Fruit fly (Drosophila melanogaster): Measurements from ENCODE around the gene CG33110.

CG33110 gene

dm6 chr3R:22582981-22583380 is 13.0 kb downstream of the CG33110 start, which contains the start of gene Dph5:
Dph5 (minus strand) TSS chr3R:22583225.
- TF ChIP-seq Dfd (GFP tag; optimal IDR thresholded peaks at IDR 0.05) (no peak), rgr (GFP tag; optimal IDR thresholded peaks at IDR 0.05) (no peak), Hr83 (GFP tag; optimal IDR thresholded peaks at IDR 0.05; ENCODE audit: poor library complexity, severe bottlenecking) (no peak), dsf (GFP tag; optimal IDR thresholded peaks at IDR 0.05; ENCODE audit: borderline replicate concordance) (no peak), fru (GFP tag; optimal IDR thresholded peaks at IDR 0.05) (no peak), Vsx2 (GFP tag; optimal IDR thresholded peaks at IDR 0.05; ENCODE audit: partially characterized antibody) (no peak), dl (GFP tag; optimal IDR thresholded peaks at IDR 0.05; ENCODE audit: insufficient read depth in 1 of 2, partially characterized antibody in 2 of 2) (no peak), GATAd (GFP tag; optimal IDR thresholded peaks at IDR 0.05) (no peak), CG9705 (GFP tag; optimal IDR thresholded peaks at IDR 0.05) (no peak), psq (GFP tag; optimal IDR thresholded peaks at IDR 0.05) (no peak), N (GFP tag; optimal IDR thresholded peaks at IDR 0.05) (no peak), Abd-B (GFP tag; optimal IDR thresholded peaks at IDR 0.05) (no peak), dmrt93B (GFP tag; optimal IDR thresholded peaks at IDR 0.05) (no peak), br (GFP tag; optimal IDR thresholded peaks at IDR 0.05) (no peak), Jra (GFP tag; optimal IDR thresholded peaks at IDR 0.05) (no peak), woc (GFP tag; optimal IDR thresholded peaks at IDR 0.05) (no peak), sage (GFP tag; optimal IDR thresholded peaks at IDR 0.05) (no peak), brk (GFP tag; optimal IDR thresholded peaks at IDR 0.05) (no peak), foxo (GFP tag; optimal IDR thresholded peaks at IDR 0.05) (no peak), ey (GFP tag; optimal IDR thresholded peaks at IDR 0.05) (no peak)

dm6 chr3R:22584582-22584981 is 14.6 kb downstream of the CG33110 start, which contains the start of the genes CG33107 and CG6937:
CG33107 (minus strand) TSS chr3R:22584718.
CG6937 (plus strand) TSS chr3R:22584773.
- no peak for TF ChIP-seq CG9705 (GFP tag; optimal IDR thresholded peaks at IDR 0.05)
- no peak for TF ChIP-seq sage (GFP tag; optimal IDR thresholded peaks at IDR 0.05)
- TF ChIP-seq Mio (GFP tag; optimal IDR thresholded peaks at IDR 0.05), result no peak
- TF ChIP-seq OdsH (GFP tag; optimal IDR thresholded peaks at IDR 0.05), result no peak
- no peak for TF ChIP-seq Jra (GFP tag; optimal IDR thresholded peaks at IDR 0.05)
- TF ChIP-seq Vsx2 (GFP tag; optimal IDR thresholded peaks at IDR 0.05; ENCODE audit: partially characterized antibody), result no peak
- TF ChIP-seq brk (GFP tag; optimal IDR thresholded peaks at IDR 0.05), result no peak
- TF ChIP-seq br (GFP tag; optimal IDR thresholded peaks at IDR 0.05), result no peak
- TF ChIP-seq tai (GFP tag; optimal IDR thresholded peaks at IDR 0.05), result no peak
- TF ChIP-seq dl (GFP tag; optimal IDR thresholded peaks at IDR 0.05; ENCODE audit: insufficient read depth in 1 of 2, partially characterized antibody in 2 of 2), result no peak
- TF ChIP-seq Dif (GFP tag; optimal IDR thresholded peaks at IDR 0.05; ENCODE audit: partially characterized antibody), result no peak
- no peak for TF ChIP-seq CG32264 (GFP tag; optimal IDR thresholded peaks at IDR 0.05)
- no peak for TF ChIP-seq lola (GFP tag; optimal IDR thresholded peaks at IDR 0.05)
- TF ChIP-seq dmrt93B (GFP tag; optimal IDR thresholded peaks at IDR 0.05), result no peak

- no peak for TF ChIP-seq br (GFP tag; optimal IDR thresholded peaks at IDR 0.05)
Measured at dm6 chr3R:22586525-22586924, 16.5 kb downstream of the CG33110 start, which contains the start of gene btn. btn (minus strand) TSS chr3R:22586625.

dm6 chr3R:22587419-22587963 is 17.5 kb downstream of the CG33110 start, which contains the start of gene Efa6:
Efa6 (plus strand) TSS chr3R:22587755.
- peak; percentile 57 for TF ChIP-seq OdsH (GFP tag; optimal IDR thresholded peaks at IDR 0.05)
- no peak for TF ChIP-seq pan (optimal IDR thresholded peaks at IDR 0.05)
- TF ChIP-seq fru (GFP tag; optimal IDR thresholded peaks at IDR 0.05), result no peak
- TF ChIP-seq psq (GFP tag; optimal IDR thresholded peaks at IDR 0.05), result peak; percentile 89
- no peak for TF ChIP-seq usp (GFP tag; optimal IDR thresholded peaks at IDR 0.05)
- peak; percentile 63 for TF ChIP-seq Jra (GFP tag; optimal IDR thresholded peaks at IDR 0.05)
- TF ChIP-seq Mio (GFP tag; optimal IDR thresholded peaks at IDR 0.05), result no peak
- peak; percentile 74 for TF ChIP-seq h (GFP tag; optimal IDR thresholded peaks at IDR 0.05)
- no peak for TF ChIP-seq dmrt93B (GFP tag; optimal IDR thresholded peaks at IDR 0.05)
- TF ChIP-seq sv (GFP tag; optimal IDR thresholded peaks at IDR 0.05), result peak; percentile 30
- TF ChIP-seq GATAd (GFP tag; optimal IDR thresholded peaks at IDR 0.05), result peak; percentile 29
- no peak for TF ChIP-seq woc (GFP tag; optimal IDR thresholded peaks at IDR 0.05)
- TF ChIP-seq sage (GFP tag; optimal IDR thresholded peaks at IDR 0.05), result no peak
- peak in 1 of 2 experiments; percentile 32 for TF ChIP-seq foxo (GFP tag; optimal IDR thresholded peaks at IDR 0.05)
- TF ChIP-seq brk (GFP tag; optimal IDR thresholded peaks at IDR 0.05), result no peak
- TF ChIP-seq br (GFP tag; optimal IDR thresholded peaks at IDR 0.05), result no peak
- peak; percentile 3 for TF ChIP-seq ey (GFP tag; optimal IDR thresholded peaks at IDR 0.05)
- no peak for TF ChIP-seq Dif (GFP tag; optimal IDR thresholded peaks at IDR 0.05; ENCODE audit: partially characterized antibody)
- TF ChIP-seq Dfd (GFP tag; optimal IDR thresholded peaks at IDR 0.05), result no peak
- TF ChIP-seq Vsx2 (GFP tag; optimal IDR thresholded peaks at IDR 0.05; ENCODE audit: partially characterized antibody), result no peak
- no peak for TF ChIP-seq CrebA (GFP tag; optimal IDR thresholded peaks at IDR 0.05; ENCODE audit: borderline replicate concordance)
- TF ChIP-seq dsf (GFP tag; optimal IDR thresholded peaks at IDR 0.05; ENCODE audit: borderline replicate concordance), result peak; percentile 27
- TF ChIP-seq Abd-B (GFP tag; optimal IDR thresholded peaks at IDR 0.05), result no peak
- TF ChIP-seq Rel (GFP tag; optimal IDR thresholded peaks at IDR 0.05), result no peak
- TF ChIP-seq Rel (tag; optimal IDR thresholded peaks at IDR 0.05), result peak; percentile 88
- peak; percentile 52 for TF ChIP-seq rgr (GFP tag; optimal IDR thresholded peaks at IDR 0.05)
- TF ChIP-seq Sp1 (GFP tag; optimal IDR thresholded peaks at IDR 0.05), result peak; percentile 36
- peak; percentile 12 for TF ChIP-seq CG9705 (GFP tag; optimal IDR thresholded peaks at IDR 0.05)
- no peak for TF ChIP-seq Hr78 (GFP tag; optimal IDR thresholded peaks at IDR 0.05)
- TF ChIP-seq HLH106 (tag; optimal IDR thresholded peaks at IDR 0.05), result peak; percentile 31
- no peak for TF ChIP-seq jim (GFP tag; optimal IDR thresholded peaks at IDR 0.05)
- TF ChIP-seq Hnf4 (GFP tag; optimal IDR thresholded peaks at IDR 0.05), result peak; percentile 43
- no peak for TF ChIP-seq dl (GFP tag; optimal IDR thresholded peaks at IDR 0.05; ENCODE audit: insufficient read depth in 1 of 2, partially characterized antibody in 2 of 2)
- peak; percentile 31 for TF ChIP-seq Myc (optimal IDR thresholded peaks at IDR 0.05)
